Worm (Caenorhabditis elegans) whole organism, L4 larva: Measurements from ENCODE around the gene F44E2.4.

ENCODE experiments used
- aly-2 ChIP-seq: sonication (generic microtip); optimal IDR thresholded peaks from 2 replicates; lab custom pipeline; 2018; ENCODE audit warnings: missing biosample characterization, missing genetic modification characterization
- dpl-1 ChIP-seq: fragments of 150-350 bp; optimal IDR thresholded peaks from 2 replicates; lab custom pipeline; 2014; ENCODE audit warnings: missing biosample characterization, missing genetic modification reagents, missing genetic modification characterization
- lsy-2 ChIP-seq, 2 experiments: fragments of 150-350 bp in 1 of 2; sonication (generic microtip) in 1 of 2; optimal IDR thresholded peaks; 2 replicates each; lab custom pipeline; 2014 to 2017; ENCODE audit warnings: missing biosample characterization in 2 of 2, missing genetic modification characterization in 2 of 2
- nhr-237 ChIP-seq: sonication (generic microtip); optimal IDR thresholded peaks from 2 replicates; lab custom pipeline; 2017; ENCODE audit warnings: missing biosample characterization, missing genetic modification characterization
- unc-130 ChIP-seq: sonication (generic microtip); optimal IDR thresholded peaks from 2 replicates; lab custom pipeline; 2016; ENCODE audit warnings: missing genetic modification reagents, missing genetic modification characterization, missing compliant biosample characterization

ce11 chrIII:8801352-8801863 is 36.8 kb downstream of the F44E2.4 start:
- TF ChIP-seq nhr-237 (tag; lab: Kevin White, UChicago) (no peak), aly-2 (no peak), unc-130 (GFP tag; lab: Kevin White, UChicago) (no peak), lsy-2 (tag; optimal IDR thresholded peaks at IDR 0.05; lab: Kevin White, UChicago) (no peak), dpl-1 (GFP tag; lab: Kevin White, UChicago) (no peak)
